Fruit fly (Drosophila melanogaster) whole organism, embryonic: ENCODE data around the gene Rok.

Experiments used
- Atf3 ChIP-seq: fragments of 200-800 bp; sonication (Bioruptor generic); optimal IDR thresholded peaks from 3 replicates; lab custom pipeline; 2016; ENCODE audit warnings: missing biosample characterization, missing genetic modification characterization
- Atf6 ChIP-seq: fragments of 200-800 bp; sonication (Bioruptor generic); IDR thresholded peaks from 2 replicates; pipeline ENCODE4 v1.3.6; 2022; ENCODE audit warnings: missing biosample characterization, missing genetic modification characterization
- CG11723 ChIP-seq: fragments of 200-800 bp; sonication (Bioruptor generic); optimal IDR thresholded peaks from 2 replicates; lab custom pipeline; 2017; ENCODE audit warnings: missing biosample characterization, mild to moderate bottlenecking, missing genetic modification characterization
- CG1233 ChIP-seq: fragments of 200-800 bp; sonication (Bioruptor generic); optimal IDR thresholded peaks from 4 replicates; lab custom pipeline; 2018; ENCODE audit warnings: missing biosample characterization, mild to moderate bottlenecking, missing genetic modification characterization
- CG13775 ChIP-seq: fragments of 200-800 bp; sonication (Bioruptor generic); optimal IDR thresholded peaks from 3 replicates; lab custom pipeline; 2017; ENCODE audit warnings: missing biosample characterization, mild to moderate bottlenecking, missing genetic modification characterization
- CG14667 ChIP-seq: fragments of 200-800 bp; sonication (Bioruptor generic); IDR thresholded peaks from 2 replicates; pipeline ENCODE4 v1.3.6; 2022; ENCODE audit warnings: missing biosample characterization, missing genetic modification characterization
- CG15514 ChIP-seq: fragments of 200-800 bp; sonication (Bioruptor generic); optimal IDR thresholded peaks from 3 replicates; lab custom pipeline; 2017; ENCODE audit warnings: missing biosample characterization, missing genetic modification characterization, mild to moderate bottlenecking, moderate library complexity, missing genetic modification reagents
- CG17612 ChIP-seq: fragments of 200-800 bp; sonication (Bioruptor generic); IDR thresholded peaks from 2 replicates; pipeline ENCODE4 v1.3.6; 2022; ENCODE audit warnings: missing biosample characterization, missing genetic modification characterization
- CG17802 ChIP-seq: fragments of 200-800 bp; sonication (Bioruptor generic); optimal IDR thresholded peaks from 2 replicates; lab custom pipeline; 2018; ENCODE audit warnings: missing biosample characterization, mild to moderate bottlenecking, missing genetic modification characterization, moderate library complexity
- CG17829 ChIP-seq: fragments of 200-800 bp; optimal IDR thresholded peaks from 2 replicates; lab custom pipeline; 2019; ENCODE audit warnings: missing biosample characterization, mild to moderate bottlenecking, missing genetic modification characterization, moderate library complexity
- CG31388 ChIP-seq: fragments of 200-800 bp; sonication (Bioruptor generic); optimal IDR thresholded peaks from 2 replicates; lab custom pipeline; 2016; ENCODE audit warnings: missing biosample characterization, missing genetic modification characterization
- CG33213 ChIP-seq: fragments of 200-800 bp; sonication (Bioruptor generic); optimal IDR thresholded peaks from 3 replicates; lab custom pipeline; 2016; ENCODE audit warnings: missing biosample characterization, missing genetic modification characterization
- CG33557 ChIP-seq: fragments of 200-800 bp; sonication (Bioruptor generic); optimal IDR thresholded peaks from 2 replicates; lab custom pipeline; 2019; ENCODE audit warnings: missing biosample characterization, mild to moderate bottlenecking, missing genetic modification characterization, moderate library complexity
- CG34376 ChIP-seq: fragments of 200-800 bp; sonication (Bioruptor generic); optimal IDR thresholded peaks from 2 replicates; lab custom pipeline; 2018; ENCODE audit warnings: missing biosample characterization, mild to moderate bottlenecking, missing genetic modification characterization
- CG4404 ChIP-seq: fragments of 200-800 bp; sonication (Bioruptor generic); IDR thresholded peaks from 2 replicates; pipeline ENCODE4 v1.3.6; 2022; ENCODE audit warnings: missing biosample characterization, missing genetic modification characterization
- D19A ChIP-seq: fragments of 200-800 bp; optimal IDR thresholded peaks from 3 replicates; lab custom pipeline; 2019; ENCODE audit warnings: missing biosample characterization, mild to moderate bottlenecking, missing genetic modification characterization, moderate library complexity
- Dip2 ChIP-seq: fragments of 200-800 bp; sonication (Bioruptor generic); IDR thresholded peaks from 2 replicates; pipeline ENCODE4 v1.3.6; 2022; ENCODE audit warnings: missing biosample characterization, missing genetic modification characterization
- Gsc ChIP-seq: fragments of 200-800 bp; sonication (Bioruptor generic); IDR thresholded peaks from 2 replicates; pipeline ENCODE4 v1.3.6; 2022; ENCODE audit warnings: missing biosample characterization, missing genetic modification characterization
- MESR4 ChIP-seq: fragments of 200-800 bp; sonication (Bioruptor generic); optimal IDR thresholded peaks from 2 replicates; lab custom pipeline; 2018; ENCODE audit warnings: missing biosample characterization, mild to moderate bottlenecking, missing genetic modification characterization, moderate library complexity
- Mad ChIP-seq: fragments of 200-800 bp; sonication (Bioruptor generic); optimal IDR thresholded peaks from 2 replicates; lab custom pipeline; 2016; ENCODE audit warnings: missing biosample characterization, missing genetic modification characterization
- Med ChIP-seq: fragments of 200-800 bp; sonication (Bioruptor generic); peaks from one replicate; lab custom pipeline; 2016; ENCODE audit warnings: missing biosample characterization, missing genetic modification characterization, mild to moderate bottlenecking, inconsistent platforms, moderate library complexity
- Nf-YC ChIP-seq: fragments of 200-800 bp; optimal IDR thresholded peaks from 3 replicates; lab custom pipeline; 2019; ENCODE audit warnings: missing biosample characterization, mild to moderate bottlenecking, missing genetic modification characterization, moderate library complexity
- Oli ChIP-seq: fragments of 200-800 bp; sonication (Bioruptor generic); optimal IDR thresholded peaks from 2 replicates; lab custom pipeline; 2018; ENCODE audit warnings: missing biosample characterization, mild to moderate bottlenecking, missing genetic modification characterization, moderate library complexity
- Poxn ChIP-seq: fragments of 200-800 bp; sonication (Bioruptor generic); IDR thresholded peaks from 2 replicates; pipeline ENCODE4 v1.3.6; 2022; ENCODE audit warnings: missing biosample characterization, missing genetic modification characterization
- Spps ChIP-seq: fragments of 200-800 bp; sonication (Bioruptor generic); optimal IDR thresholded peaks from 2 replicates; lab custom pipeline; 2018; ENCODE audit warnings: missing biosample characterization, mild to moderate bottlenecking, missing genetic modification characterization
- TFAM ChIP-seq: fragments of 200-800 bp; sonication (Bioruptor generic); optimal IDR thresholded peaks from 2 replicates; lab custom pipeline; 2017; ENCODE audit warnings: missing biosample characterization, missing genetic modification characterization, inconsistent platforms
- al ChIP-seq: fragments of 200-800 bp; sonication (Bioruptor generic); IDR thresholded peaks from 2 replicates; pipeline ENCODE4 v1.3.6; 2022; ENCODE audit warnings: missing biosample characterization, missing genetic modification characterization
- ap ChIP-seq: fragments of 200-800 bp; sonication (Bioruptor generic); IDR thresholded peaks from 2 replicates; pipeline ENCODE4 v1.3.6; 2022; ENCODE audit warnings: missing biosample characterization, missing genetic modification characterization
- ato ChIP-seq: fragments of 200-800 bp; sonication (Bioruptor generic); IDR thresholded peaks from 2 replicates; pipeline ENCODE4 v1.3.6; 2022; ENCODE audit warnings: missing biosample characterization, missing genetic modification characterization; ENCODE audit not compliant: partially characterized antibody
- bsh ChIP-seq, 2 experiments: fragments of 200-800 bp; sonication (Bioruptor generic); optimal IDR thresholded peaks; 2 replicates each; lab custom pipeline; 2017 to 2018; ENCODE audit warnings: mild to moderate bottlenecking in 2 of 2, missing biosample characterization in 2 of 2, missing genetic modification characterization in 2 of 2, moderate library complexity in 1 of 2
- cas ChIP-seq: fragments of 200-800 bp; sonication (Bioruptor generic); IDR thresholded peaks from 2 replicates; pipeline ENCODE4 v1.3.6; 2022; ENCODE audit warnings: missing biosample characterization, missing genetic modification characterization
- eve ChIP-seq, 2 experiments: fragments of >200 bp; optimal IDR thresholded peaks; 2 replicates each; lab custom pipeline; 2017; ENCODE audit warnings: missing biosample characterization in 2 of 2, missing genetic modification characterization in 2 of 2
- fd102C ChIP-seq: fragments of 200-800 bp; sonication (Bioruptor generic); optimal IDR thresholded peaks from 2 replicates; lab custom pipeline; 2018; ENCODE audit warnings: missing biosample characterization, mild to moderate bottlenecking, missing genetic modification characterization, moderate library complexity
- ftz-f1 ChIP-seq: fragments of 200-800 bp; sonication (Bioruptor generic); optimal IDR thresholded peaks from 2 replicates; lab custom pipeline; 2016; ENCODE audit warnings: missing biosample characterization, missing genetic modification characterization
- gce ChIP-seq: fragments of 200-800 bp; sonication (Bioruptor generic); IDR thresholded peaks from 3 replicates; pipeline ENCODE4 v1.3.6; 2022; ENCODE audit warnings: missing biosample characterization, missing genetic modification characterization
- gcm2 ChIP-seq: fragments of 200-800 bp; sonication (Bioruptor generic); optimal IDR thresholded peaks from 2 replicates; lab custom pipeline; 2016; ENCODE audit warnings: missing biosample characterization, missing genetic modification characterization
- insv ChIP-seq, 2 experiments: fragments of 200-800 bp; sonication (Bioruptor generic); optimal IDR thresholded peaks; 3 replicates each; lab custom pipeline; 2016 to 2018; ENCODE audit warnings: missing biosample characterization in 2 of 2, missing genetic modification characterization in 2 of 2
- lilli ChIP-seq: fragments of 200-800 bp; sonication (Bioruptor generic); optimal IDR thresholded peaks from 3 replicates; lab custom pipeline; 2016; ENCODE audit warnings: missing biosample characterization, missing genetic modification characterization
- pan ChIP-seq, 4 experiments: fragments of >200 bp in 3 of 4; fragments of 200-800 bp in 1 of 4; sonication (Bioruptor generic) in 1 of 4; optimal IDR thresholded peaks in 3 of 4; IDR thresholded peaks in 1 of 4; 2 replicates each; pipeline versions ENCODE4 v1.3.6 to Lab custom; 2017 to 2022; ENCODE audit warnings: missing biosample characterization in 2 of 4, missing genetic modification characterization in 2 of 4, mixed read lengths in 1 of 4
- salm ChIP-seq: fragments of 200-800 bp; sonication (Bioruptor generic); optimal IDR thresholded peaks from 2 replicates; lab custom pipeline; 2018; ENCODE audit warnings: missing biosample characterization, mild to moderate bottlenecking, missing genetic modification characterization
- slbo ChIP-seq: fragments of 200-800 bp; sonication (Bioruptor generic); IDR thresholded peaks from 2 replicates; pipeline ENCODE4 v1.3.6; 2022; ENCODE audit warnings: missing biosample characterization, missing genetic modification characterization
- toy ChIP-seq: fragments of 200-800 bp; sonication (Bioruptor generic); IDR thresholded peaks from 2 replicates; pipeline ENCODE4 v1.3.6; 2022; ENCODE audit warnings: missing biosample characterization, missing genetic modification characterization
- tx ChIP-seq: fragments of 200-800 bp; sonication (Bioruptor generic); optimal IDR thresholded peaks from 2 replicates; lab custom pipeline; 2016; ENCODE audit warnings: missing biosample characterization, missing genetic modification characterization
- vnd ChIP-seq: fragments of 200-800 bp; sonication (Bioruptor generic); IDR thresholded peaks from 3 replicates; pipeline ENCODE4 v1.3.6; 2022; ENCODE audit warnings: missing biosample characterization, missing genetic modification characterization; ENCODE audit not compliant: partially characterized antibody
- wdn ChIP-seq: fragments of 200-800 bp; sonication (Bioruptor generic); IDR thresholded peaks from 2 replicates; pipeline ENCODE4 v1.3.6; 2022; ENCODE audit warnings: missing biosample characterization, missing genetic modification characterization
- wor ChIP-seq: fragments of 200-800 bp; sonication (Bioruptor generic); IDR thresholded peaks from 2 replicates; pipeline ENCODE4 v1.3.6; 2022; ENCODE audit warnings: missing biosample characterization, missing genetic modification characterization
- yki ChIP-seq: fragments of >200 bp; optimal IDR thresholded peaks from 3 replicates; lab custom pipeline; 2018
- zf30C ChIP-seq: fragments of 200-800 bp; sonication (Bioruptor generic); optimal IDR thresholded peaks from 3 replicates; lab custom pipeline; 2018; ENCODE audit warnings: missing biosample characterization, mild to moderate bottlenecking, missing genetic modification characterization

Gene Rok

dm6 chrX:16637594-16638485 is 626 bp upstream of the Rok start, which contains the start of gene RpS19a (continued):
- TF ChIP-seq CG15514 (GFP tag; lab: Kevin White, UChicago): peak; percentile 78
- TF ChIP-seq CG1233: peak; percentile 93
- TF ChIP-seq CG17829 (tag; lab: Kevin White, UChicago): peak; percentile 45
- TF ChIP-seq CG34376 (GFP tag; lab: Kevin White, UChicago): peak; percentile 96
- peak; percentile 66 for TF ChIP-seq Nf-YC (tag; lab: Kevin White, UChicago)
- TF ChIP-seq CG17802 (tag; lab: Kevin White, UChicago): peak; percentile 80
- peak; percentile 42 for TF ChIP-seq zf30C (GFP tag; lab: Kevin White, UChicago)
- no peak for TF ChIP-seq ftz-f1
- TF ChIP-seq CG17612 (GFP tag; lab: Robert Waterston, UW): peak; percentile 27; the same call in 1 of the 2 replicates
- TF ChIP-seq Med (GFP tag; lab: Kevin White, UChicago): peak; percentile 97
- peak; percentile 98 for TF ChIP-seq MESR4 (GFP tag; lab: Kevin White, UChicago)
- peak; percentile 36 for TF ChIP-seq gcm2 (GFP tag; lab: Kevin White, UChicago)
- peak; percentile 86 for TF ChIP-seq CG13775 (GFP tag; lab: Kevin White, UChicago)
- TF ChIP-seq Dip2: no peak
- TF ChIP-seq gce (GFP tag; lab: Robert Waterston, UW): peak; percentile 84
- TF ChIP-seq cas: peak; percentile 26; the same call in 1 of the 2 replicates
- TF ChIP-seq CG31388 (GFP tag; lab: Kevin White, UChicago): no peak
- peak; percentile 53 for TF ChIP-seq fd102C (GFP tag; lab: Kevin White, UChicago)
- peak; percentile 62 for TF ChIP-seq Oli
- TF ChIP-seq ato: 0 out of 2 replicates have a peak, but pooled peaks have one; percentile 39
- peak; percentile 78 for TF ChIP-seq salm
- no peak for TF ChIP-seq CG4404 (GFP tag; lab: Robert Waterston, UW)
- TF ChIP-seq Spps: peak; percentile 8
- no peak; the same call in 1 of the 2 replicates for TF ChIP-seq CG14667 (GFP tag; lab: Robert Waterston, UW)
- TF ChIP-seq toy (GFP tag; lab: Robert Waterston, UW): peak; percentile 26; the same call in 1 of the 2 replicates
- no peak for TF ChIP-seq al (GFP tag; lab: Robert Waterston, UW)
- peak; percentile 68 for TF ChIP-seq CG11723 (GFP tag; lab: Kevin White, UChicago)
- TF ChIP-seq ap: peak; percentile 66
- TF ChIP-seq wdn (GFP tag; lab: Robert Waterston, UW): peak; percentile 57
- peak; percentile 15 to 64 for TF ChIP-seq bsh (GFP tag; optimal IDR thresholded peaks at IDR 0.05; lab: Kevin White, UChicago)
- no peak for TF ChIP-seq Atf3 (GFP tag; lab: Kevin White, UChicago)
- no peak for TF ChIP-seq wor (GFP tag; lab: Robert Waterston, UW)
- peak; percentile 15; the same call in 1 of the 2 replicates for TF ChIP-seq Poxn (GFP tag; lab: Robert Waterston, UW)
- no peak for TF ChIP-seq yki (lab: Kevin White, UChicago)
- no peak for TF ChIP-seq TFAM (GFP tag; lab: Kevin White, UChicago)
- TF ChIP-seq insv (GFP tag; optimal IDR thresholded peaks at IDR 0.05; lab: Kevin White, UChicago): peak in 1 of 2 experiments; percentile 67
- TF ChIP-seq tx: no peak
- no peak for TF ChIP-seq eve (GFP tag; optimal IDR thresholded peaks at IDR 0.05; lab: Kevin White, UChicago)
- peak; percentile 75 for TF ChIP-seq CG33557 (GFP tag; lab: Kevin White, UChicago)
- peak; percentile 75 for TF ChIP-seq slbo
- TF ChIP-seq Gsc (GFP tag; lab: Robert Waterston, UW): no peak
- TF ChIP-seq lilli (GFP tag; lab: Kevin White, UChicago): peak; percentile 48
- no peak for TF ChIP-seq pan (optimal IDR thresholded peaks at IDR 0.05; lab: Kevin White, UChicago)
- TF ChIP-seq pan (GFP tag; optimal IDR thresholded peaks at IDR 0.05 in 1 of 2, IDR thresholded peaks at IDR 0.05 in 1 of 2): peak in 1 of 2 experiments; percentile 72
- TF ChIP-seq Atf6 (GFP tag; lab: Robert Waterston, UW): peak; percentile 69
- TF ChIP-seq Mad (GFP tag; lab: Kevin White, UChicago): peak; percentile 57
- TF ChIP-seq D19A (tag; lab: Kevin White, UChicago): peak; percentile 48
- TF ChIP-seq CG33213 (GFP tag; lab: Kevin White, UChicago): peak; percentile 69
- TF ChIP-seq vnd: 0 out of 3 replicates have a peak, but pooled peaks have one; percentile 54
